Fruit fly (Drosophila melanogaster): ENCODE measurements around the gene CG34299.
A peak's percentile ranks its signal among the peaks of the same experiment; 100 is the strongest.

CG34299 gene

dm6 chr3R:30295022-30295421, 45.6 kb downstream of the CG34299 start (continued):
- TF ChIP-seq CG11902 (GFP tag; optimal IDR thresholded peaks at IDR 0.05) (no peak), dac (GFP tag; optimal IDR thresholded peaks at IDR 0.05) (no peak), CG6854 (GFP tag; optimal IDR thresholded peaks at IDR 0.05) (peak; percentile 2), esn (GFP tag; optimal IDR thresholded peaks at IDR 0.05) (peak; percentile 72), cyc (GFP tag; optimal IDR thresholded peaks at IDR 0.05) (no peak), Eip75B (GFP tag; optimal IDR thresholded peaks at IDR 0.05) (no peak), Ets96B (tag; optimal IDR thresholded peaks at IDR 0.05) (peak; percentile 12), topi (GFP tag; optimal IDR thresholded peaks at IDR 0.05) (peak; percentile 16), CG32006 (GFP tag; optimal IDR thresholded peaks at IDR 0.05) (peak; percentile 54), CG6792 (GFP tag; optimal IDR thresholded peaks at IDR 0.05) (peak; percentile 55), CG34406 (GFP tag; optimal IDR thresholded peaks at IDR 0.05) (peak; percentile 89), Eip93F (GFP tag; optimal IDR thresholded peaks at IDR 0.05) (no peak), Met (GFP tag; optimal IDR thresholded peaks at IDR 0.05) (peak; percentile 8), Gug (GFP tag; IDR thresholded peaks at IDR 0.05) (no peak), CG8319 (GFP tag; optimal IDR thresholded peaks at IDR 0.05) (no peak), svp (GFP tag) (peak; percentile 89), CG15336 (GFP tag; IDR thresholded peaks at IDR 0.05) (peak; percentile 79), fkh (GFP tag; optimal IDR thresholded peaks at IDR 0.05) (no peak)

- TF ChIP-seq Smox (GFP tag; optimal IDR thresholded peaks at IDR 0.05) (peak; percentile 94), fd59A (GFP tag; optimal IDR thresholded peaks at IDR 0.05) (peak; percentile 86), CG32006 (GFP tag; optimal IDR thresholded peaks at IDR 0.05) (peak; percentile 98), ss (GFP tag; optimal IDR thresholded peaks at IDR 0.05) (peak; percentile 58 to 84), lz (GFP tag; optimal IDR thresholded peaks at IDR 0.05) (peak; percentile 95), vri (GFP tag; optimal IDR thresholded peaks at IDR 0.05) (peak; percentile 86), CG10631 (GFP tag; optimal IDR thresholded peaks at IDR 0.05) (peak; percentile 95), Gug (GFP tag; IDR thresholded peaks at IDR 0.05) (peak; percentile 96), CG34406 (GFP tag; optimal IDR thresholded peaks at IDR 0.05) (peak; percentile 97), fkh (GFP tag; optimal IDR thresholded peaks at IDR 0.05) (no peak), Sox14 (GFP tag; optimal IDR thresholded peaks at IDR 0.05) (peak; percentile 95), Sox102F (GFP tag; optimal IDR thresholded peaks at IDR 0.05) (peak; percentile 94), CG10669 (GFP tag; optimal IDR thresholded peaks at IDR 0.05) (peak; percentile 92), topi (GFP tag; optimal IDR thresholded peaks at IDR 0.05) (peak; percentile 91), spab (GFP tag; optimal IDR thresholded peaks at IDR 0.05) (peak; percentile 87), CG6276 (GFP tag; optimal IDR thresholded peaks at IDR 0.05) (peak; percentile 97), Sox15 (GFP tag; optimal IDR thresholded peaks at IDR 0.05) (peak; percentile 93), acj6 (GFP tag; optimal IDR thresholded peaks at IDR 0.05) (peak; percentile 97), eg (GFP tag; IDR thresholded peaks at IDR 0.05) (peak; percentile 98), Eip75B (GFP tag; optimal IDR thresholded peaks at IDR 0.05) (peak; percentile 94), Eip78C (GFP tag) (peak; percentile 96), net (GFP tag; optimal IDR thresholded peaks at IDR 0.05) (peak; percentile 97), CG16779 (tag; optimal IDR thresholded peaks at IDR 0.05) (peak; percentile 91), CG8632 (GFP tag; optimal IDR thresholded peaks at IDR 0.05) (peak; percentile 96), esn (GFP tag; optimal IDR thresholded peaks at IDR 0.05) (peak; percentile 97), dsx (GFP tag; optimal IDR thresholded peaks at IDR 0.05; ENCODE audit: poor library complexity, severe bottlenecking) (peak; percentile 69), CG6163 (GFP tag; IDR thresholded peaks at IDR 0.05) (peak; percentile 99), fd85E (GFP tag; optimal IDR thresholded peaks at IDR 0.05) (peak; percentile 89), cyc (GFP tag; optimal IDR thresholded peaks at IDR 0.05) (peak; percentile 92), Hr4 (GFP tag; optimal IDR thresholded peaks at IDR 0.05) (peak; percentile 97), OdsH (GFP tag; optimal IDR thresholded peaks at IDR 0.05) (peak; percentile 97), Met (GFP tag; optimal IDR thresholded peaks at IDR 0.05) (peak; percentile 84), Blimp-1 (GFP tag; optimal IDR thresholded peaks at IDR 0.05) (peak; percentile 83), Ets21C (GFP tag; optimal IDR thresholded peaks at IDR 0.05) (peak; percentile 90), CG9139 (GFP tag; optimal IDR thresholded peaks at IDR 0.05) (peak; percentile 77), achi (GFP tag; optimal IDR thresholded peaks at IDR 0.05) (peak; percentile 97), CG11902 (GFP tag; optimal IDR thresholded peaks at IDR 0.05) (peak; percentile 87), Eip93F (GFP tag; optimal IDR thresholded peaks at IDR 0.05) (peak; percentile 64), CG3919 (GFP tag; optimal IDR thresholded peaks at IDR 0.05) (peak; percentile 97), pdm3 (GFP tag; optimal IDR thresholded peaks at IDR 0.05) (peak; percentile 96), CG15336 (GFP tag; IDR thresholded peaks at IDR 0.05) (peak; percentile 99), CG8119 (GFP tag; IDR thresholded peaks at IDR 0.05) (peak; percentile 99), Ets96B (tag; optimal IDR thresholded peaks at IDR 0.05) (peak; percentile 94)
Measured at dm6 chr3R:30296035-30296434, 46.7 kb downstream of the CG34299 start.

Data from whole organism, prepupa.